Worm (Caenorhabditis elegans): ENCODE measurements around the gene fipr-27.
"Not testable (repeated sequence)": the region's sequence is repeated elsewhere in the genome, so short reads cannot be mapped to it uniquely, and the experiment has no call there.

The fipr-27 gene

DNA sequence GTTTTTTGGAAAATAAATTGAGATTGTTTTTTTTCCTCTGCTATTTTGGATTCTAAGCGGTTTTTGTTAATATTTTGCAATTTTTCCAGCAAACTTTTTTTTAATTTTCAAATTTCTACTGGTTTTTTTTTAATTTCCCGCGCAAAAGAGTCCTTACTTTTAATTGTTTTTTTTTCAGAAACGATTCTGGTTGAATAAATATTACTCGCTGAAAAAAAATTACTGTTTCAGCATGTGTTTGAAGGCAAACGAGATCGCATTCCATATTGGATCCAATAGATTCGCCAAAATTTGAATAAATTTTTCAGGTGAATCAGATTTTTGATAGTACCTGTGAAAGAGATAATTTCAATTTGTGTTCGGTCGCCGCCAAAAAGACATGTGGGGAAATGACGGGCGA lies 907 bp upstream of the fipr-27 start:
- no peak for TF ChIP-seq fkh-2 (tag; optimal IDR thresholded peaks at IDR 0.05)
- TF ChIP-seq fkh-10 (GFP tag; optimal IDR thresholded peaks at IDR 0.05): no peak
- no peak for TF ChIP-seq zag-1 (tag; optimal IDR thresholded peaks at IDR 0.05)
- TF ChIP-seq ztf-4 (tag; optimal IDR thresholded peaks at IDR 0.05): no peak
- no peak for TF ChIP-seq lin-39 (tag; optimal IDR thresholded peaks at IDR 0.05)
- no peak for TF ChIP-seq elt-1 (tag; optimal IDR thresholded peaks at IDR 0.05)
- no peak for TF ChIP-seq ceh-82 (tag; optimal IDR thresholded peaks at IDR 0.05)
- TF ChIP-seq mdl-1 (tag; optimal IDR thresholded peaks at IDR 0.05): no peak
- no peak for TF ChIP-seq pqm-1 (tag; optimal IDR thresholded peaks at IDR 0.05)
- no peak for TF ChIP-seq ZK546.5 (tag; optimal IDR thresholded peaks at IDR 0.05)
- TF ChIP-seq nhr-67 (tag; optimal IDR thresholded peaks at IDR 0.05): no peak
- TF ChIP-seq ama-1 (optimal IDR thresholded peaks at IDR 0.05): no peak

ce11 chrIV:16643782-16644181 lies 13.1 kb downstream of the fipr-27 start:
- TF ChIP-seq ceh-9 (tag; optimal IDR thresholded peaks at IDR 0.05): no peak
- TF ChIP-seq ceh-16 (tag; optimal IDR thresholded peaks at IDR 0.05): no peak
- peak; percentile 99 for TF ChIP-seq ceh-28 (tag; optimal IDR thresholded peaks at IDR 0.05)
- TF ChIP-seq ZK546.5 (tag; optimal IDR thresholded peaks at IDR 0.05): no peak

DNA sequence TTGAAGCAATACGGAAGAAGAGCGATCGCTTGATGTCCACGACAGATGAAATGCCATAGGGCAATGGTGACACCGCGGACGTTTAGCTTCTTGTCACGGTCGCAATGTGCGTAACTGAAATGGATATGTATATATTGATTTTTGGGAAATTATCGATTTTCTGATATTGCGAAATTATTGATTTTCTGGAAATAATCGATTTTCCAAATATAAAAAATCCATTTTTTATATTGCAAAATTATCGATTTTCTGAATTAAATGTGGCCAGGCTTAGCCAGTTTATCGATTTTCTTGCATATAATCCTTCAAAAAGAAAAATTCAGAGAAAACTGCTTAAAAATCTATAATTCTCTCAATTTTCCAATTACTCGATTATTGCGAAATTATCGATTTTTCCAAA lies 14.3 kb downstream of the fipr-27 start:
- peak; percentile 71 for TF ChIP-seq ceh-28 (tag; optimal IDR thresholded peaks at IDR 0.05)

- TF ChIP-seq nfya-1 (tag; optimal IDR thresholded peaks at IDR 0.05; ENCODE audit: insufficient read depth): no peak
- peak; percentile 89 for TF ChIP-seq ceh-28 (tag; optimal IDR thresholded peaks at IDR 0.05)
These were observed 14.9 kb downstream of the fipr-27 start for ce11 chrIV:16645492-16646191.

DNA sequence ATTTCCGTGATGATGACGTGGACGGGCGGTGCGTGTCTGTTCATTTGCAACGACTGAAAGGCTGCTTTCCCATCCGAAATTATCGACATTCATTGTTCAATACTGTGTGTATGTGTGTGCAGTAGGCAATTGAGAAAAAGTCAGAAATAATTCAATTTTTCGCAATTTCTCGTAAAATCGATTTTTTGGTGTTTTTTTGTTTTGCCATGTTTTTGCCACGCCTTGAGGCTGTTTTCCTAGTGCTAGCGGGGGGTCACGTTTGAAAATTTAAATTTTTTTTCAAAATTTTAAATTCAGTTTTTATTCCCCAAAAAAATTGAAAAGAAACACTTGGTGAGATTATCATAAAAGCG lies 15.4 kb downstream of the fipr-27 start, which contains the start of gene Y51H4A.13:
Gene Y51H4A.13 (minus strand): TSS at position 182 of the 353 bp plus-strand sequence.
- not testable (repeated sequence) for TF ChIP-seq ztf-4, elt-2, nhr-67 (tag; optimal IDR thresholded peaks at IDR 0.05)

- TF ChIP-seq nfya-1 (tag; optimal IDR thresholded peaks at IDR 0.05; ENCODE audit: insufficient read depth); ceh-16 (tag; optimal IDR thresholded peaks at IDR 0.05); pha-4 (tag; optimal IDR thresholded peaks at IDR 0.05): not testable (repeated sequence)
These were observed 25.1 kb downstream of the fipr-27 start, which contains the start of gene set-26 for ce11 chrIV:16655783-16656182. set-26 (minus strand) TSS chrIV:16655883.

ce11 chrIV:16656232-16656631 lies 25.5 kb downstream of the fipr-27 start, which contains the start of gene tsr-2:
tsr-2 (plus strand) TSS chrIV:16656613.
- no peak for TF ChIP-seq ZK546.5 (tag; optimal IDR thresholded peaks at IDR 0.05)
- no peak for TF ChIP-seq unc-62 (GFP tag; optimal IDR thresholded peaks at IDR 0.05)
- TF ChIP-seq snpc-4 (tag; optimal IDR thresholded peaks at IDR 0.05): peak; percentile 88
- TF ChIP-seq mml-1 (tag; optimal IDR thresholded peaks at IDR 0.05): no peak
- peak; percentile 90 for TF ChIP-seq nhr-25 (tag; optimal IDR thresholded peaks at IDR 0.05)
- TF ChIP-seq daf-12 (tag; optimal IDR thresholded peaks at IDR 0.05): no peak
- TF ChIP-seq nhr-77 (tag; optimal IDR thresholded peaks at IDR 0.05): peak; percentile 17
- TF ChIP-seq R02D3.7 (tag; optimal IDR thresholded peaks at IDR 0.05): peak; percentile 76
- no peak for TF ChIP-seq ztf-4 (tag; optimal IDR thresholded peaks at IDR 0.05)
- TF ChIP-seq nhr-12 (tag; optimal IDR thresholded peaks at IDR 0.05): no peak
- TF ChIP-seq ama-1 (optimal IDR thresholded peaks at IDR 0.05): peak; percentile 74
- TF ChIP-seq nhr-23 (tag; optimal IDR thresholded peaks at IDR 0.05): peak; percentile 90
- TF ChIP-seq nhr-76 (tag; optimal IDR thresholded peaks at IDR 0.05): no peak
- TF ChIP-seq nfya-1 (tag; optimal IDR thresholded peaks at IDR 0.05; ENCODE audit: insufficient read depth): peak; percentile 97
- TF ChIP-seq elt-2 (tag; optimal IDR thresholded peaks at IDR 0.05): peak; percentile 70
- peak; percentile 45 for TF ChIP-seq pqm-1 (tag; optimal IDR thresholded peaks at IDR 0.05)
- no peak for TF ChIP-seq ceh-16 (tag; optimal IDR thresholded peaks at IDR 0.05)
- TF ChIP-seq nhr-28 (tag; optimal IDR thresholded peaks at IDR 0.05): no peak
- peak; percentile 89 for TF ChIP-seq hmg-11 (tag; optimal IDR thresholded peaks at IDR 0.05)
- peak; percentile 32 for TF ChIP-seq fos-1 (tag; optimal IDR thresholded peaks at IDR 0.05)
- TF ChIP-seq aly-2 (tag; optimal IDR thresholded peaks at IDR 0.05): no peak
- no peak for TF ChIP-seq elt-3 (tag; optimal IDR thresholded peaks at IDR 0.05)
- TF ChIP-seq skn-1 (tag; optimal IDR thresholded peaks at IDR 0.05): peak; percentile 73
- TF ChIP-seq elt-1 (tag; optimal IDR thresholded peaks at IDR 0.05): peak; percentile 24
- TF ChIP-seq unc-39 (tag; optimal IDR thresholded peaks at IDR 0.05): no peak
- peak; percentile 84 for TF ChIP-seq tbx-2 (tag; optimal IDR thresholded peaks at IDR 0.05)
- TF ChIP-seq ztf-11 (tag; optimal IDR thresholded peaks at IDR 0.05): no peak
- no peak for TF ChIP-seq nhr-67 (tag; optimal IDR thresholded peaks at IDR 0.05)
- no peak for TF ChIP-seq mdl-1 (tag; optimal IDR thresholded peaks at IDR 0.05)
- peak; percentile 72 for TF ChIP-seq nhr-43 (tag; optimal IDR thresholded peaks at IDR 0.05; ENCODE audit: poor library complexity, severe bottlenecking)
- peak; percentile 93 for TF ChIP-seq lin-15B (tag; optimal IDR thresholded peaks at IDR 0.05)
- TF ChIP-seq fkh-10 (GFP tag; optimal IDR thresholded peaks at IDR 0.05): peak; percentile 70
